Fruit fly (Drosophila melanogaster) whole organism, embryonic: ENCODE results near the gene NimC2.

Experiments used
- Atf-2 ChIP-seq: fragments of 200-800 bp; sonication (Bioruptor generic); optimal IDR thresholded peaks from 2 replicates; lab custom pipeline; 2016; ENCODE audit warnings: missing biosample characterization, missing genetic modification characterization
- B-H2 ChIP-seq: fragments of 200-800 bp; sonication (Bioruptor generic); optimal IDR thresholded peaks from 2 replicates; lab custom pipeline; 2018; ENCODE audit warnings: missing biosample characterization, mild to moderate bottlenecking, missing genetic modification characterization
- Bteb2 ChIP-seq: fragments of 200-800 bp; sonication (Bioruptor generic); optimal IDR thresholded peaks from 2 replicates; lab custom pipeline; 2016; ENCODE audit warnings: missing biosample characterization, missing genetic modification characterization
- CG10654 ChIP-seq: fragments of 200-800 bp; sonication (Bioruptor generic); optimal IDR thresholded peaks from 2 replicates; lab custom pipeline; 2016; ENCODE audit warnings: missing biosample characterization, missing genetic modification characterization
- CG11723 ChIP-seq: fragments of 200-800 bp; sonication (Bioruptor generic); optimal IDR thresholded peaks from 2 replicates; lab custom pipeline; 2017; ENCODE audit warnings: missing biosample characterization, mild to moderate bottlenecking, missing genetic modification characterization
- CG14441 ChIP-seq: fragments of 200-800 bp; sonication (Bioruptor generic); IDR thresholded peaks from 2 replicates; pipeline ENCODE4 v1.3.6; 2022; ENCODE audit warnings: missing biosample characterization, missing genetic modification characterization
- CG15514 ChIP-seq: fragments of 200-800 bp; sonication (Bioruptor generic); optimal IDR thresholded peaks from 3 replicates; lab custom pipeline; 2017; ENCODE audit warnings: missing biosample characterization, missing genetic modification characterization, mild to moderate bottlenecking, moderate library complexity, missing genetic modification reagents
- CG17328 ChIP-seq: fragments of 200-800 bp; sonication (Bioruptor generic); IDR thresholded peaks from 2 replicates; pipeline ENCODE4 v1.3.6; 2022; ENCODE audit warnings: missing biosample characterization, missing genetic modification characterization
- CG17385 ChIP-seq: fragments of 200-800 bp; sonication (Bioruptor generic); optimal IDR thresholded peaks from 3 replicates; lab custom pipeline; 2018; ENCODE audit warnings: missing biosample characterization, mild to moderate bottlenecking, missing genetic modification characterization
- CG1792 ChIP-seq: fragments of 200-800 bp; sonication (Bioruptor generic); optimal IDR thresholded peaks from 2 replicates; lab custom pipeline; 2016; ENCODE audit warnings: missing biosample characterization, missing genetic modification characterization
- CG2202 ChIP-seq: fragments of 200-800 bp; sonication (Bioruptor generic); optimal IDR thresholded peaks from 2 replicates; lab custom pipeline; 2018; ENCODE audit warnings: missing biosample characterization, mild to moderate bottlenecking, missing genetic modification characterization
- CG3163 ChIP-seq: fragments of 200-800 bp; sonication (Bioruptor generic); optimal IDR thresholded peaks from 3 replicates; lab custom pipeline; 2016; ENCODE audit warnings: missing biosample characterization, missing genetic modification characterization
- CG32532 ChIP-seq: fragments of 200-800 bp; sonication (Bioruptor generic); IDR thresholded peaks from 2 replicates; pipeline ENCODE4 v1.3.6; 2022; ENCODE audit warnings: missing biosample characterization, missing genetic modification characterization
- CG42726 ChIP-seq: fragments of 200-800 bp; sonication (Bioruptor generic); IDR thresholded peaks from 2 replicates; pipeline ENCODE4 v1.3.6; 2022; ENCODE audit warnings: missing biosample characterization, missing genetic modification characterization; ENCODE audit not compliant: partially characterized antibody
- CG4328 ChIP-seq: fragments of 200-800 bp; sonication (Bioruptor generic); optimal IDR thresholded peaks from 3 replicates; lab custom pipeline; 2017; ENCODE audit warnings: missing biosample characterization, missing genetic modification reagents, missing genetic modification characterization
- CG5245 ChIP-seq: fragments of 200-800 bp; sonication (Bioruptor generic); optimal IDR thresholded peaks from 3 replicates; lab custom pipeline; 2016; ENCODE audit warnings: missing biosample characterization, missing genetic modification characterization
- CG5953 ChIP-seq: fragments of 200-800 bp; sonication (Bioruptor generic); IDR thresholded peaks from 2 replicates; pipeline ENCODE4 v1.3.6; 2022; ENCODE audit warnings: missing biosample characterization, missing genetic modification characterization
- CG6272 ChIP-seq: fragments of 200-800 bp; sonication (Bioruptor generic); IDR thresholded peaks from 2 replicates; pipeline ENCODE4 v1.3.6; 2022; ENCODE audit warnings: missing biosample characterization, missing genetic modification characterization
- CG6791 ChIP-seq: fragments of 200-800 bp; sonication (Bioruptor generic); IDR thresholded peaks from 3 replicates; pipeline ENCODE4 v1.3.6; 2022; ENCODE audit warnings: missing biosample characterization, missing genetic modification characterization; ENCODE audit not compliant: partially characterized antibody
- CG8290 ChIP-seq, 3 experiments: fragments of 200-800 bp; sonication (Bioruptor generic); optimal IDR thresholded peaks; 2 replicates each; lab custom pipeline; 2016 to 2019; ENCODE audit warnings: missing biosample characterization in 3 of 3, missing genetic modification characterization in 3 of 3, mild to moderate bottlenecking in 2 of 3, moderate library complexity in 1 of 3
- CG9215 ChIP-seq: fragments of 200-800 bp; sonication (Bioruptor generic); IDR thresholded peaks from 2 replicates; pipeline ENCODE4 v1.3.6; 2022; ENCODE audit warnings: missing biosample characterization, missing genetic modification characterization
- Doc2 ChIP-seq: fragments of 200-800 bp; sonication (Bioruptor generic); IDR thresholded peaks from 2 replicates; pipeline ENCODE4 v1.3.6; 2022; ENCODE audit warnings: missing biosample characterization, missing genetic modification characterization
- E2f2 ChIP-seq: fragments of 200-800 bp; sonication (Bioruptor generic); IDR thresholded peaks from 2 replicates; pipeline ENCODE4 v1.3.6; 2022; ENCODE audit warnings: missing biosample characterization, missing genetic modification characterization
- HmgZ ChIP-seq: fragments of 200-800 bp; sonication (Bioruptor generic); optimal IDR thresholded peaks from 2 replicates; lab custom pipeline; 2018; ENCODE audit warnings: missing biosample characterization, mild to moderate bottlenecking, missing genetic modification characterization
- Hmx ChIP-seq: fragments of 200-800 bp; sonication (Bioruptor generic); optimal IDR thresholded peaks from 2 replicates; lab custom pipeline; 2016; ENCODE audit warnings: missing biosample characterization, missing genetic modification characterization
- Lim3 ChIP-seq: fragments of 200-800 bp; sonication (Bioruptor generic); IDR thresholded peaks from 2 replicates; pipeline ENCODE4 v1.3.6; 2022; ENCODE audit warnings: missing biosample characterization, missing genetic modification characterization
- Oli ChIP-seq: fragments of 200-800 bp; sonication (Bioruptor generic); optimal IDR thresholded peaks from 2 replicates; lab custom pipeline; 2018; ENCODE audit warnings: missing biosample characterization, mild to moderate bottlenecking, missing genetic modification characterization, moderate library complexity
- Ptx1 ChIP-seq: fragments of 200-800 bp; sonication (Bioruptor generic); IDR thresholded peaks from 2 replicates; pipeline ENCODE4 v1.3.6; 2022; ENCODE audit warnings: missing biosample characterization, missing genetic modification characterization
- Usf ChIP-seq: fragments of 200-800 bp; sonication (Bioruptor generic); optimal IDR thresholded peaks from 2 replicates; lab custom pipeline; 2017; ENCODE audit warnings: missing genotype, missing biosample characterization, missing genetic modification characterization
- amos ChIP-seq: fragments of 200-800 bp; sonication (Bioruptor generic); IDR thresholded peaks from 2 replicates; pipeline ENCODE4 v1.3.6; 2022; ENCODE audit warnings: missing biosample characterization, missing genetic modification characterization; ENCODE audit not compliant: partially characterized antibody
- ash1 ChIP-seq: fragments of 200-800 bp; sonication (Bioruptor generic); optimal IDR thresholded peaks from 2 replicates; lab custom pipeline; 2018; ENCODE audit warnings: missing biosample characterization, mild to moderate bottlenecking, missing genetic modification characterization
- bcd ChIP-seq: fragments of 200-800 bp; sonication (Bioruptor generic); optimal IDR thresholded peaks from 2 replicates; lab custom pipeline; 2017; ENCODE audit warnings: missing biosample characterization, mild to moderate bottlenecking, missing genetic modification characterization
- croc ChIP-seq: fragments of 200-800 bp; sonication (Bioruptor generic); conservative IDR thresholded peaks from 3 replicates; pipeline ENCODE4 v1.3.6; 2022; ENCODE audit warnings: missing biosample characterization, missing genetic modification characterization
- cwo ChIP-seq: fragments of 200-800 bp; sonication (Bioruptor generic); optimal IDR thresholded peaks from 3 replicates; lab custom pipeline; 2017; ENCODE audit warnings: missing biosample characterization, missing genetic modification characterization, mild to moderate bottlenecking, moderate library complexity, missing genetic modification reagents
- fd3F ChIP-seq: fragments of 200-800 bp; sonication (Bioruptor generic); optimal IDR thresholded peaks from 2 replicates; lab custom pipeline; 2018; ENCODE audit warnings: missing biosample characterization, mild to moderate bottlenecking, missing genetic modification characterization, moderate library complexity
- fru ChIP-seq: fragments of >200 bp; optimal IDR thresholded peaks from 2 replicates; lab custom pipeline; 2017
- gfzf ChIP-seq: fragments of 200-800 bp; sonication (Bioruptor generic); optimal IDR thresholded peaks from 2 replicates; lab custom pipeline; 2016; ENCODE audit warnings: missing biosample characterization, mild to moderate bottlenecking, missing genetic modification characterization, moderate library complexity
- gsb ChIP-seq: fragments of 200-800 bp; sonication (Bioruptor generic); IDR thresholded peaks from 2 replicates; pipeline ENCODE4 v1.3.6; 2022; ENCODE audit warnings: missing biosample characterization, missing genetic modification characterization
- ham ChIP-seq: fragments of 200-800 bp; sonication (Bioruptor generic); IDR thresholded peaks from 2 replicates; pipeline ENCODE4 v1.3.6; 2022; ENCODE audit warnings: missing biosample characterization, missing genetic modification characterization
- lilli ChIP-seq: fragments of 200-800 bp; sonication (Bioruptor generic); optimal IDR thresholded peaks from 3 replicates; lab custom pipeline; 2016; ENCODE audit warnings: missing biosample characterization, missing genetic modification characterization
- oc ChIP-seq: fragments of 200-800 bp; sonication (Bioruptor generic); optimal IDR thresholded peaks from 2 replicates; lab custom pipeline; 2018; ENCODE audit warnings: missing biosample characterization, mild to moderate bottlenecking, missing genetic modification characterization, moderate library complexity
- pfk ChIP-seq: fragments of 200-800 bp; sonication (Bioruptor generic); optimal IDR thresholded peaks from 2 replicates; lab custom pipeline; 2018; ENCODE audit warnings: missing biosample characterization, mild to moderate bottlenecking, missing genetic modification characterization, moderate library complexity
- pho ChIP-seq: fragments of 200-800 bp; sonication (Bioruptor generic); optimal IDR thresholded peaks from 2 replicates; lab custom pipeline; 2016; ENCODE audit warnings: missing biosample characterization, missing genetic modification characterization
- sens-2 ChIP-seq: fragments of 200-800 bp; sonication (Bioruptor generic); IDR thresholded peaks from 2 replicates; pipeline ENCODE4 v1.3.6; 2022; ENCODE audit warnings: missing biosample characterization, missing genetic modification characterization
- sima ChIP-seq: fragments of 200-800 bp; sonication (Bioruptor generic); optimal IDR thresholded peaks from 2 replicates; lab custom pipeline; 2016; ENCODE audit warnings: missing biosample characterization, missing genetic modification characterization
- tio ChIP-seq: fragments of 200-800 bp; sonication (Bioruptor generic); optimal IDR thresholded peaks from 2 replicates; lab custom pipeline; 2017; ENCODE audit warnings: missing biosample characterization, missing genetic modification characterization, inconsistent platforms
- trem ChIP-seq: fragments of 200-800 bp; optimal IDR thresholded peaks from 3 replicates; lab custom pipeline; 2019; ENCODE audit warnings: missing biosample characterization, mild to moderate bottlenecking, missing genetic modification characterization, moderate library complexity
- zfh1 ChIP-seq: fragments of 200-800 bp; sonication (Bioruptor generic); IDR thresholded peaks from 3 replicates; pipeline ENCODE4 v1.3.6; 2022; ENCODE audit warnings: missing biosample characterization, missing genetic modification characterization
- zfh2 ChIP-seq: fragments of 200-800 bp; sonication (Bioruptor generic); optimal IDR thresholded peaks from 2 replicates; lab custom pipeline; 2016; ENCODE audit warnings: missing biosample characterization, missing genetic modification characterization

Gene NimC2

DNA sequence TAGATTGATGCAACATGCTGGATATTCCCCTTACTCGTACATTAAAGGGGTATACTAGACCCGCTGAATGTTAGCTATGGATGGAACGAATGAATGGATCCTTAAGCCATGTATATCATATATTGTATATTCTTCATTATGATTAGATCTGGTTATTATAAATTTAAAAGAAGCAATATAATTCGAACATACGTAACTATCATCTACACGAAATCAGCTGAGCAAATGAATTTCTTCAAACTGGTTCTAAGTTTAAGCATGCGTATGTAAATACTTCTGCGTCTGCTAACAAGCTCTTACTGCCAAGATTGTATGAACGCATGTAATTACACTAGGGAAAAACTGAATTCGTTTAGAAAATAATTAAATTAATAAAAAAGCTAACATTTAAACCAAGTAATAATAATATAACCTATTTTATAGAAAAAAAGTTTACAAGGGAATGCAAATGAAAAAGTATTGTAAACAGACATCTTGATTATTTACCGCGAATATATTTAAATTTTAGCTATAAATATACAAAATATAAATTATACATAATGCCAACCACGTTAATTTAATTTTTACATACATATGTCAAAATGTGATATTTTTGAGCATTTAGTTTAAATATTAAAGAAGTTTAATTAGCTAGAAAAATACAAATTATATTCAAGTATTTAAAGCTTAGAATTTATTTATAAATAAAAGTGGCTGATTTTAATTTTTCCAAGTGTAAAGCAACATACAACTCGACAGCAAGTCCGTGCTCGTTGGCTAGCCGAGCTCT, 41.1 kb downstream of the NimC2 start (continued):
- TF ChIP-seq Hmx (GFP tag; lab: Kevin White, UChicago) (peak; percentile 34), Doc2 (GFP tag; lab: Robert Waterston, UW) (no peak), croc (GFP tag; lab: Robert Waterston, UW) (no peak; the same call in 2 of the 3 replicates), Bteb2 (GFP tag; lab: Kevin White, UChicago) (peak; percentile 46), E2f2 (GFP tag; lab: Robert Waterston, UW) (peak; percentile 45; the same call in 1 of the 2 replicates), CG14441 (GFP tag; lab: Robert Waterston, UW) (peak; percentile 58), CG10654 (GFP tag; lab: Kevin White, UChicago) (no peak), zfh1 (GFP tag; lab: Robert Waterston, UW) (peak; percentile 80), sima (GFP tag; lab: Kevin White, UChicago) (no peak), HmgZ (tag; lab: Kevin White, UChicago) (peak; percentile 54), bcd (GFP tag; lab: Kevin White, UChicago) (peak; percentile 52), Lim3 (GFP tag; lab: Robert Waterston, UW) (no peak), trem (tag; lab: Kevin White, UChicago) (peak; percentile 22), amos (GFP tag; lab: Robert Waterston, UW) (no peak), CG5245 (peak; percentile 47), Ptx1 (GFP tag; lab: Robert Waterston, UW) (peak; percentile 51), ash1 (GFP tag; lab: Kevin White, UChicago) (no peak), cwo (GFP tag; lab: Kevin White, UChicago) (peak; percentile 37), B-H2 (GFP tag; lab: Kevin White, UChicago) (no peak), CG1792 (no peak), CG42726 (GFP tag; lab: Robert Waterston, UW) (no peak), CG3163 (GFP tag; lab: Kevin White, UChicago) (no peak), gsb (GFP tag; lab: Robert Waterston, UW) (no peak), CG2202 (tag; lab: Kevin White, UChicago) (peak; percentile 61), CG17385 (GFP tag; lab: Kevin White, UChicago) (peak; percentile 58), gfzf (GFP tag; lab: Kevin White, UChicago) (no peak), CG6791 (GFP tag; lab: Robert Waterston, UW) (no peak), fru (lab: Kevin White, UChicago) (no peak), CG17328 (GFP tag; lab: Robert Waterston, UW) (peak; percentile 39; the same call in 1 of the 2 replicates), CG4328 (GFP tag; lab: Kevin White, UChicago) (no peak), Usf (peak; percentile 14), sens-2 (GFP tag; lab: Robert Waterston, UW) (no peak), CG32532 (peak; percentile 62), tio (GFP tag; lab: Kevin White, UChicago) (peak; percentile 39), oc (peak; percentile 72), CG9215 (no peak; the same call in none of the 2 replicates), CG11723 (GFP tag; lab: Kevin White, UChicago) (no peak), Atf-2 (GFP tag; lab: Kevin White, UChicago) (peak; percentile 54), Oli (peak; percentile 49), fd3F (GFP tag; lab: Kevin White, UChicago) (peak; percentile 30), pfk (GFP tag; lab: Kevin White, UChicago) (no peak), zfh2 (GFP tag; lab: Kevin White, UChicago) (no peak), pho (GFP tag; lab: Kevin White, UChicago) (no peak), lilli (GFP tag; lab: Kevin White, UChicago) (no peak), CG15514 (peak; percentile 19), CG6272 (GFP tag; lab: Robert Waterston, UW) (no peak; the same call in 1 of the 2 replicates), ham (GFP tag; lab: Robert Waterston, UW) (no peak), CG5953 (GFP tag; lab: Robert Waterston, UW) (no peak), CG8290 (GFP tag; optimal IDR thresholded peaks at IDR 0.05; lab: Kevin White, UChicago) (no peak), CG8290 (tag; optimal IDR thresholded peaks at IDR 0.05; lab: Kevin White, UChicago) (peak in 1 of 2 experiments; percentile 92)
